Fruit fly (Drosophila melanogaster) whole organism, embryonic: ENCODE data around the gene rols.

ENCODE experiments used
- CG14710 ChIP-seq: fragments of 200-800 bp; sonication (Bioruptor generic); optimal IDR thresholded peaks from 3 replicates; lab custom pipeline; 2019; ENCODE audit warnings: missing biosample characterization, mild to moderate bottlenecking, missing genetic modification characterization, moderate library complexity
- scrt ChIP-seq: fragments of 200-800 bp; sonication (Bioruptor generic); optimal IDR thresholded peaks from 2 replicates; lab custom pipeline; 2018; ENCODE audit warnings: missing biosample characterization, mild to moderate bottlenecking, missing genetic modification characterization, moderate library complexity

- no peak for TF ChIP-seq scrt (GFP tag; lab: Kevin White, UChicago)
- TF ChIP-seq CG14710 (tag; lab: Kevin White, UChicago), result peak; percentile 55
These were observed 1.9 kb downstream of the rols start for dm6 chr3L:12062788-12063218.
